Fruit fly (Drosophila melanogaster) whole organism, adult: ENCODE data around the gene CG42564.
A peak's percentile ranks its signal among the peaks of the same experiment; 100 is the strongest.

ENCODE experiments used
- CG11617 ChIP-seq: fragments of 200-800 bp; sonication (Bioruptor generic); optimal IDR thresholded peaks from 2 replicates; lab custom pipeline; 2017; ENCODE audit warnings: mild to moderate bottlenecking, missing biosample characterization, missing genetic modification reagents, missing genetic modification characterization
- CG12768 ChIP-seq: fragments of 200-800 bp; sonication (Bioruptor generic); optimal IDR thresholded peaks from 2 replicates; lab custom pipeline; 2017; ENCODE audit warnings: missing biosample characterization, missing genetic modification characterization, mild to moderate bottlenecking, moderate library complexity, missing genetic modification reagents
- CG14711 ChIP-seq: fragments of 200-800 bp; sonication (Bioruptor generic); optimal IDR thresholded peaks from 2 replicates; lab custom pipeline; 2018; ENCODE audit warnings: missing biosample characterization, mild to moderate bottlenecking, missing genetic modification characterization, moderate library complexity
- CG1620 ChIP-seq: fragments of 200-800 bp; sonication (Bioruptor generic); optimal IDR thresholded peaks from 2 replicates; lab custom pipeline; 2016; ENCODE audit warnings: missing biosample characterization, missing genetic modification characterization
- CG33017 ChIP-seq: fragments of 200-800 bp; sonication (Bioruptor generic); optimal IDR thresholded peaks from 2 replicates; lab custom pipeline; 2018; ENCODE audit warnings: missing biosample characterization, mild to moderate bottlenecking, missing genetic modification characterization, moderate library complexity
- CG5204 ChIP-seq: fragments of 200-800 bp; sonication (Bioruptor generic); optimal IDR thresholded peaks from 2 replicates; lab custom pipeline; 2016; ENCODE audit warnings: missing biosample characterization, missing genetic modification characterization
- CG7045 ChIP-seq: fragments of 200-800 bp; sonication (Bioruptor generic); optimal IDR thresholded peaks from 2 replicates; lab custom pipeline; 2017; ENCODE audit warnings: missing biosample characterization, mild to moderate bottlenecking, missing genetic modification characterization
- CG7101 ChIP-seq: fragments of 200-800 bp; sonication (Bioruptor generic); optimal IDR thresholded peaks from 2 replicates; lab custom pipeline; 2018; ENCODE audit warnings: missing biosample characterization, mild to moderate bottlenecking, missing genetic modification characterization, moderate library complexity
- Clk ChIP-seq: fragments of 200-800 bp; sonication (Bioruptor generic); optimal IDR thresholded peaks from 2 replicates; lab custom pipeline; 2017; ENCODE audit warnings: missing biosample characterization, missing genetic modification characterization
- Crg-1 ChIP-seq: fragments of 200-800 bp; sonication (Bioruptor generic); optimal IDR thresholded peaks from 2 replicates; lab custom pipeline; 2016; ENCODE audit warnings: missing biosample characterization, missing genetic modification characterization
- Hr96 ChIP-seq: fragments of 200-800 bp; sonication (Bioruptor generic); optimal IDR thresholded peaks from 2 replicates; lab custom pipeline; 2016; ENCODE audit warnings: missing biosample characterization, missing genetic modification characterization
- Mnt ChIP-seq: fragments of 200-800 bp; sonication (Bioruptor generic); optimal IDR thresholded peaks from 2 replicates; lab custom pipeline; 2016; ENCODE audit warnings: missing biosample characterization, mild to moderate bottlenecking, missing genetic modification characterization
- bab1 ChIP-seq: fragments of 200-800 bp; sonication (Bioruptor generic); optimal IDR thresholded peaks from 3 replicates; lab custom pipeline; 2019; ENCODE audit warnings: missing biosample characterization, mild to moderate bottlenecking, missing genetic modification characterization, moderate library complexity
- cic ChIP-seq: fragments of 200-800 bp; sonication (Bioruptor generic); optimal IDR thresholded peaks from 2 replicates; lab custom pipeline; 2017; ENCODE audit warnings: missing biosample characterization, mild to moderate bottlenecking, missing genetic modification characterization, moderate library complexity
- cnc ChIP-seq, 2 experiments: fragments of >200 bp; optimal IDR thresholded peaks; 2 replicates each; lab custom pipeline; 2017
- kay ChIP-seq: fragments of 200-800 bp; sonication (Bioruptor generic); peaks from one replicate; lab custom pipeline; 2016; ENCODE audit warnings: missing biosample characterization, missing genetic modification characterization, borderline replicate concordance
- ovo ChIP-seq: fragments of 200-800 bp; sonication (Bioruptor generic); optimal IDR thresholded peaks from 2 replicates; lab custom pipeline; 2016; ENCODE audit warnings: missing biosample characterization, missing genetic modification characterization
- pad ChIP-seq: fragments of 200-800 bp; sonication (Bioruptor generic); optimal IDR thresholded peaks from 3 replicates; lab custom pipeline; 2017; ENCODE audit warnings: missing biosample characterization, missing genetic modification characterization, mild to moderate bottlenecking, moderate library complexity, missing genetic modification reagents
- tj ChIP-seq: fragments of 200-800 bp; sonication (Bioruptor generic); optimal IDR thresholded peaks from 3 replicates; lab custom pipeline; 2017; ENCODE audit warnings: missing biosample characterization, mild to moderate bottlenecking, missing genetic modification characterization, moderate library complexity
- toe ChIP-seq: fragments of 200-800 bp; sonication (Bioruptor generic); optimal IDR thresholded peaks from 2 replicates; lab custom pipeline; 2016; ENCODE audit warnings: missing biosample characterization, missing genetic modification characterization

Gene CG42564

DNA sequence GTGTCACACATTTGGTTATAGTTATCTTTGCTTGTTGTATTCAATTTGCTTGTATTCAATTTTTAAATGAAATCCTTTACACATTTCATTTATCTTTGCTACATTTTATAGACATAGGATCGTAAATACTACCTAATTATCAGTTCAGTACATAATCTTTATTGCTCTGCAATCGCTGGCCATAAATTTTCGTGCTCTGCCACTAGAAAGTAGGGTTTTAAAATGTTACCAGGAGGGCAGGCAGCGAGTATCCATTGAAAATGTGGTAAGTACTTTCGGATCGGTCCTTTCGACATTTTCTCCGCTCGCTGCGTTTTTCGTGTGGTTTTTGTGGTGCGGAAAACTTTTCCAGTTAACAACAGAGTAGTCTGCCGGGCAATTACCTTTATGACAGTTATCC is 25.0 kb downstream of the CG42564 start:
- no peak for TF ChIP-seq Crg-1 (GFP tag; lab: Kevin White, UChicago)
- TF ChIP-seq tj: peak; percentile 6

- TF ChIP-seq CG11617: no peak
- no peak for TF ChIP-seq Hr96 (GFP tag; lab: Kevin White, UChicago)
- TF ChIP-seq tj: no peak
- TF ChIP-seq ovo (GFP tag; lab: Kevin White, UChicago): no peak
- TF ChIP-seq CG5204 (GFP tag; lab: Kevin White, UChicago): no peak
- TF ChIP-seq CG33017 (tag; lab: Kevin White, UChicago): no peak
- no peak for TF ChIP-seq Mnt (GFP tag; lab: Kevin White, UChicago)
Measured at dm6 chr3R:6399752-6400151, 25.5 kb downstream of the CG42564 start.

DNA sequence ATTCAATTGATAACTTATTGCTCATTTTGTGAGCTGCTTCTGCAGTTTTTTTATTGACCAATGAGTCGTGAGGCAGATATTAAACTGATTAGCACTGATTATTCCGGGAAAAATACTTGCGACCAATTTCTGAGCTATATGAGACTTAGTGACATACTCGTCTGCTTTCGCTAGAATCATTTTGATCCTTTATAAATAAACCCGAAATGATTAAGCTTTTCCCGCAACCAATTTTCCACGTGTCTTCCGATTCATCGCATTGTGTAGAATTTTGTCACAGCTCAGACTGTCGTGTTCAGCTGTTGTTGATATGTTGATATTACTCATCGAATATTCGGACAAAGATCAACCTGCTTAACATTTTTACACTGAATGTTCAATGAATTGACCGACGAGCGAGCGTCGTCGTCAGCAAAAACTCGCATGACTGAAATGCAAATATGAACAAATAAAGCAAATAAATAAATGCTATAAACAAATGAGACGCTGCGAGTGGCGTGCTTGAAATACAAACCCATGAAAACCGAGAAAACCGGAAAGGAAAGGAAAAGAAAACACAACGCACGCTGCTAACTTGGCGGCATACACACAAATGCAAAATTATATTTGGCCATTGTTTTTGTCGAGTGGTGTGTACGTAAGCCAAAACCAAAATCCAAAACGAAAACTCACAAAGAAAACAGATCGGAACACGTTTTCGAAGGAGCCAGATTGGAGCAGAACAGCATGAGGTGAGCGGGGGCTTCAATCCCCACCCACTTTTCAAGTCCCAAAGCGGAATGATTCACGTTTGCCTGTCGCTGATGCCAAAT is 26.6 kb downstream of the CG42564 start:
- TF ChIP-seq ovo (GFP tag; lab: Kevin White, UChicago) (peak; percentile 7), cnc (optimal IDR thresholded peaks at IDR 0.05; lab: Kevin White, UChicago) (no peak), kay (GFP tag; lab: Kevin White, UChicago) (peak; percentile 92), Mnt (GFP tag; lab: Kevin White, UChicago) (peak; percentile 19), Clk (GFP tag; lab: Kevin White, UChicago) (no peak), Hr96 (GFP tag; lab: Kevin White, UChicago) (no peak), cic (GFP tag; lab: Kevin White, UChicago) (peak; percentile 48), CG12768 (peak; percentile 10), tj (peak; percentile 90), Crg-1 (GFP tag; lab: Kevin White, UChicago) (no peak), CG33017 (tag; lab: Kevin White, UChicago) (no peak), CG14711 (peak; percentile 8), CG7045 (GFP tag; lab: Kevin White, UChicago) (no peak), toe (GFP tag; lab: Kevin White, UChicago) (no peak), bab1 (GFP tag; lab: Kevin White, UChicago) (no peak), CG1620 (GFP tag; lab: Kevin White, UChicago) (no peak), CG11617 (no peak), pad (no peak)

- no peak for TF ChIP-seq CG1620 (GFP tag; lab: Kevin White, UChicago)
- TF ChIP-seq ovo (GFP tag; lab: Kevin White, UChicago): no peak
- TF ChIP-seq CG11617: no peak
- TF ChIP-seq CG5204 (GFP tag; lab: Kevin White, UChicago): no peak
- TF ChIP-seq Mnt (GFP tag; lab: Kevin White, UChicago): no peak
- no peak for TF ChIP-seq CG7045 (GFP tag; lab: Kevin White, UChicago)
- no peak for TF ChIP-seq CG7101 (tag; lab: Kevin White, UChicago)
- TF ChIP-seq Crg-1 (GFP tag; lab: Kevin White, UChicago): no peak
Measured at dm6 chr3R:6401522-6401844, 27.2 kb downstream of the CG42564 start.

DNA sequence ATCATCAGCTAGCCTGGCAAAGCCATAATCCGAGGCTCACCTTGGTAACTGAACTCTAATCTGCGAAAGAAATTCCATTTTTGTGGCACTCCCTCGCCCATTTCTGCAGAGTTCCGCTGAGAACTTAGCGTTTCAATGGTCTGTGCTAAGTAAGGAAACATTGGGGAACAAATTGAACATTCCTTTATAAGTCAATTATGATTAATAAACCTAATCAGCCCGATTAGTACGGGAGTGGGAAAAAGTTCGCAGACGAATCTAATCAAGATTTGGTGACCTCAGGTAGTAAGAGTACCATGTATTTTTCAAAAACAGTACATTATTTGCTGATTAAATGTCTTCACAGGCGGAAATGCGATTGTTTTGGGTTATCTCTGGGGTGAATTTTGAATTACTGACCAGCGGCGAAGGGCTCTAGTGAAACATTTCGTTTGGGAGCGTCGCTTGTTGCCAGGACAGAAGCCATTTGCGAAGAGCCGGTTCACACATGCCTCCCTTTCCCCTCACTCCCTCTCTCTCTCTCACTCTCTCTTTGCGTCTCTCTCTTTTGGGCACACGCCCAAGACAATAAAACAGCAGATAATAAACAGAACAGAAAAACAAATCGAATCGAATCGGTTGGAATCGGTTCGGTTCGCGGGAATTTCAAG is 28.4 kb downstream of the CG42564 start:
- TF ChIP-seq CG7101 (tag; lab: Kevin White, UChicago): no peak
- peak; percentile 13 for TF ChIP-seq cic (GFP tag; lab: Kevin White, UChicago)

dm6 chr3R:6403674-6404073 is 29.4 kb downstream of the CG42564 start:
- no peak for TF ChIP-seq toe (GFP tag; lab: Kevin White, UChicago)
- TF ChIP-seq Mnt (GFP tag; lab: Kevin White, UChicago): no peak
- TF ChIP-seq cnc (optimal IDR thresholded peaks at IDR 0.05; lab: Kevin White, UChicago): no peak
- no peak for TF ChIP-seq Clk (GFP tag; lab: Kevin White, UChicago)
- no peak for TF ChIP-seq kay (GFP tag; lab: Kevin White, UChicago)

DNA sequence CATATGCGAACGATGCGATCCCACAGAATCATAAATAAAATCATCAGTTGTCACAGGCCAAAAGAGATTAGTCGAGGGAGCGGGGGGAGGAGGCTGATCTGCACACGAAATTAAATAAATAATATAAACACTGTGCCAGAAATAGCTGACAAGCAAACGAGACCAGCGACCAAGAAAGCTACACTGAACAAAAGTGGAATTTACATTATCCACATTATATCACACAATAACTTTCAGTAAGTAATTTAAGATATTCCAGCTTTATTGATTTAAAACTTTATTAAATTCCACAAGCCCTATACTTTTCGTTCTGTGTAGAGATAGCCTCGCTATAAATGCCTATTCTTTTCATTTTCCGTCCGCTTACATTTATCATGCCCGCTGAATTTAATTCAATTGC is 29.9 kb downstream of the CG42564 start:
- TF ChIP-seq CG33017 (tag; lab: Kevin White, UChicago) (peak; percentile 30), CG7101 (tag; lab: Kevin White, UChicago) (peak; percentile 38), CG11617 (peak; percentile 11), Hr96 (GFP tag; lab: Kevin White, UChicago) (peak; percentile 16), CG1620 (GFP tag; lab: Kevin White, UChicago) (peak; percentile 3), CG7045 (GFP tag; lab: Kevin White, UChicago) (no peak), bab1 (GFP tag; lab: Kevin White, UChicago) (peak; percentile 54), Crg-1 (GFP tag; lab: Kevin White, UChicago) (no peak), CG14711 (peak; percentile 51), cnc (optimal IDR thresholded peaks at IDR 0.05; lab: Kevin White, UChicago) (no peak), tj (peak; percentile 41), ovo (GFP tag; lab: Kevin White, UChicago) (no peak), Clk (GFP tag; lab: Kevin White, UChicago) (no peak)
